Worm (Caenorhabditis elegans): Measurements from ENCODE around the gene T04F3.3.

DNA sequence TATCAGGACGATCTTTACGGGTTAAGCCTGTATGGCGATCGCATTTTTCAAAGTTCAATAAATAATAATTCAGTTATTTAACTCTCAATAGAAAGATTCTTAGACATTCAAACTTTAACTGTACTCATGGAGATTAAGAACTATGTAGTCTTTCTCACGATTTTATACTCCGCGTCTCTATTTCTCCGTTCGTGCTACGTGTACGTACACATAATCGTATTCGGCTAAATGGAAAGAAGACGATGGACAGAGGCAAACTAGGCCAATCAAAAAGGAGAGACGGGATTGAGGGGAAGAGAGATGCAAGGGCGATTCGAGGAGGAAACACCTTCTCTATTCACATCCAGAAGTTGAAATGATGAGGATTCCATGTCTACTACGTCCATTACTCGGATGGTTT is 14.7 kb downstream of the T04F3.3 start, which contains the start of gene bus-18:
- TF ChIP-seq med-1 (GFP tag; optimal IDR thresholded peaks at IDR 0.05; ENCODE audit: insufficient read depth) (no peak), ztf-29 (GFP tag; IDR thresholded peaks at IDR 0.05) (no peak), cog-1 (tag; optimal IDR thresholded peaks at IDR 0.05) (no peak), flt-1 (GFP tag; IDR thresholded peaks at IDR 0.05) (no peak)
